Fruit fly (Drosophila melanogaster): Measurements from ENCODE around the gene osk.
A peak's percentile ranks its signal among the peaks of the same experiment; 100 is the strongest.

The osk gene

dm6 chr3R:8920091-8920733 lies 14.7 kb upstream of the osk start:
- no peak for TF ChIP-seq CG9705 (GFP tag; optimal IDR thresholded peaks at IDR 0.05)
- no peak for TF ChIP-seq Rel (GFP tag; optimal IDR thresholded peaks at IDR 0.05)
- no peak for TF ChIP-seq Rel (tag; optimal IDR thresholded peaks at IDR 0.05)
- TF ChIP-seq jim (GFP tag; optimal IDR thresholded peaks at IDR 0.05), result no peak
- no peak for TF ChIP-seq Vsx2 (GFP tag; optimal IDR thresholded peaks at IDR 0.05; ENCODE audit: partially characterized antibody)
- TF ChIP-seq woc (GFP tag; optimal IDR thresholded peaks at IDR 0.05), result no peak
- TF ChIP-seq br (GFP tag; optimal IDR thresholded peaks at IDR 0.05), result no peak
- no peak for TF ChIP-seq foxo (GFP tag; optimal IDR thresholded peaks at IDR 0.05)
- no peak for TF ChIP-seq Jra (GFP tag; optimal IDR thresholded peaks at IDR 0.05)
- TF ChIP-seq Myc (optimal IDR thresholded peaks at IDR 0.05), result no peak
- TF ChIP-seq OdsH (GFP tag; optimal IDR thresholded peaks at IDR 0.05), result no peak

- TF ChIP-seq br (GFP tag; optimal IDR thresholded peaks at IDR 0.05), result no peak
Measured at dm6 chr3R:8921880-8922279, 13.0 kb upstream of the osk start.

- TF ChIP-seq Hr78 (GFP tag; optimal IDR thresholded peaks at IDR 0.05) (no peak), rgr (GFP tag; optimal IDR thresholded peaks at IDR 0.05) (no peak), Rel (GFP tag; optimal IDR thresholded peaks at IDR 0.05) (no peak), Rel (tag; optimal IDR thresholded peaks at IDR 0.05) (peak; percentile 17), psq (GFP tag; optimal IDR thresholded peaks at IDR 0.05) (peak; percentile 64), ey (GFP tag; optimal IDR thresholded peaks at IDR 0.05) (peak; percentile 4)
Measured at dm6 chr3R:8922617-8923242, 12.2 kb upstream of the osk start.

dm6 chr3R:8923774-8924369 lies 11.1 kb upstream of the osk start:
- TF ChIP-seq Abd-B (GFP tag; optimal IDR thresholded peaks at IDR 0.05), result no peak
- TF ChIP-seq Jra (GFP tag; optimal IDR thresholded peaks at IDR 0.05), result no peak
- no peak for TF ChIP-seq sv (GFP tag; optimal IDR thresholded peaks at IDR 0.05)
- no peak for TF ChIP-seq tai (GFP tag; optimal IDR thresholded peaks at IDR 0.05)
- TF ChIP-seq Dfd (GFP tag; optimal IDR thresholded peaks at IDR 0.05), result no peak
- no peak for TF ChIP-seq dsf (GFP tag; optimal IDR thresholded peaks at IDR 0.05; ENCODE audit: borderline replicate concordance)
- no peak for TF ChIP-seq HLH106 (tag; optimal IDR thresholded peaks at IDR 0.05)
- TF ChIP-seq Vsx2 (GFP tag; optimal IDR thresholded peaks at IDR 0.05; ENCODE audit: partially characterized antibody), result no peak
- no peak for TF ChIP-seq rgr (GFP tag; optimal IDR thresholded peaks at IDR 0.05)

- TF ChIP-seq CG9705 (GFP tag; optimal IDR thresholded peaks at IDR 0.05) (peak; percentile 97), br (GFP tag; optimal IDR thresholded peaks at IDR 0.05) (peak; percentile 94), ey (GFP tag; optimal IDR thresholded peaks at IDR 0.05) (peak; percentile 94), OdsH (GFP tag; optimal IDR thresholded peaks at IDR 0.05) (peak; percentile 90), Dfd (GFP tag; optimal IDR thresholded peaks at IDR 0.05) (no peak), dl (GFP tag; optimal IDR thresholded peaks at IDR 0.05; ENCODE audit: insufficient read depth in 1 of 2, partially characterized antibody in 2 of 2) (no peak), brk (GFP tag; optimal IDR thresholded peaks at IDR 0.05) (peak; percentile 90), Rel (GFP tag; optimal IDR thresholded peaks at IDR 0.05) (peak; percentile 64), Rel (tag; optimal IDR thresholded peaks at IDR 0.05) (peak; percentile 75), dmrt93B (GFP tag; optimal IDR thresholded peaks at IDR 0.05) (peak; percentile 75), Jra (GFP tag; optimal IDR thresholded peaks at IDR 0.05) (peak; percentile 86), Hr78 (GFP tag; optimal IDR thresholded peaks at IDR 0.05) (no peak), CrebA (GFP tag; optimal IDR thresholded peaks at IDR 0.05; ENCODE audit: borderline replicate concordance) (peak; percentile 70), Myc (optimal IDR thresholded peaks at IDR 0.05) (no peak), Sp1 (GFP tag; optimal IDR thresholded peaks at IDR 0.05) (peak; percentile 90), fru (GFP tag; optimal IDR thresholded peaks at IDR 0.05) (peak; percentile 94), HLH106 (tag; optimal IDR thresholded peaks at IDR 0.05) (peak; percentile 96), foxo (GFP tag; optimal IDR thresholded peaks at IDR 0.05) (peak; percentile 69 to 94), Hr83 (GFP tag; optimal IDR thresholded peaks at IDR 0.05; ENCODE audit: poor library complexity, severe bottlenecking) (peak; percentile 69), woc (GFP tag; optimal IDR thresholded peaks at IDR 0.05) (peak; percentile 93), GATAd (GFP tag; optimal IDR thresholded peaks at IDR 0.05) (peak; percentile 64), Dif (GFP tag; optimal IDR thresholded peaks at IDR 0.05; ENCODE audit: partially characterized antibody) (no peak), rgr (GFP tag; optimal IDR thresholded peaks at IDR 0.05) (peak; percentile 92), Abd-B (GFP tag; optimal IDR thresholded peaks at IDR 0.05) (no peak), Hnf4 (GFP tag; optimal IDR thresholded peaks at IDR 0.05) (peak; percentile 96), sage (GFP tag; optimal IDR thresholded peaks at IDR 0.05) (peak; percentile 95), tai (GFP tag; optimal IDR thresholded peaks at IDR 0.05) (peak; percentile 91), usp (GFP tag; optimal IDR thresholded peaks at IDR 0.05) (no peak), h (GFP tag; optimal IDR thresholded peaks at IDR 0.05) (peak; percentile 96), psq (GFP tag; optimal IDR thresholded peaks at IDR 0.05) (peak; percentile 95), Vsx2 (GFP tag; optimal IDR thresholded peaks at IDR 0.05; ENCODE audit: partially characterized antibody) (peak; percentile 7), Mio (GFP tag; optimal IDR thresholded peaks at IDR 0.05) (no peak), dsf (GFP tag; optimal IDR thresholded peaks at IDR 0.05; ENCODE audit: borderline replicate concordance) (peak; percentile 59)
Measured at dm6 chr3R:8925924-8926553, 8.9 kb upstream of the osk start.
